Worm (Caenorhabditis elegans) whole organism, L4/young adult: Measurements from ENCODE around the gene C26F1.3.

Experiments used
- W03F9.2 ChIP-seq: fragments of 150-350 bp; optimal IDR thresholded peaks from 2 replicates; lab custom pipeline; 2014; ENCODE audit warnings: missing biosample characterization, missing genetic modification characterization
- dao-5 ChIP-seq: sonication (generic microtip); optimal IDR thresholded peaks from 2 replicates; lab custom pipeline; 2016; ENCODE audit warnings: missing genotype, missing genetic modification characterization, moderate library complexity, missing compliant biosample characterization
- him-1 ChIP-seq: sonication (generic microtip); optimal IDR thresholded peaks from 2 replicates; lab custom pipeline; 2016; ENCODE audit warnings: missing genotype, missing genetic modification reagents, missing genetic modification characterization, missing compliant biosample characterization

The C26F1.3 gene

DNA sequence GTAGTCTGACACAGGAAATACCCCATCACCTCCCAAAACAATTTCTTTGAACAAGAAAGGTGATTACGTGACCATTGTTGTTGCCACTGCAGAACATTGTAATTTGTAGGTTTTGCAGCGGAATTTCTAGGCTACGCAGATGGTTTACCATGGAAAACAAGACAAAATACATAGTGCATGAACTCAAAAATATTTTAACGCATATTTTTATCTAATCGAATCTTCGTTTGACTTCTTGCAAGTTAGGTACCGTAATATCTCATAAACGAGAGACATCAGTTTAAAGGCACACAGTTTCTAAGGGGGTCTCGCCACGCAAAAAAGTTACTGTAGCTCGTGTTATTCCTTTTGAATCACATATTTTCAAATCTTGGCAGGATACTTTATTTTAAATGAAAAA is 1.9 kb downstream of the C26F1.3 start:
- no peak for TF ChIP-seq W03F9.2 (tag; lab: Kevin White, UChicago)
- TF ChIP-seq him-1 (tag; lab: Kevin White, UChicago): no peak
- no peak for TF ChIP-seq dao-5

DNA sequence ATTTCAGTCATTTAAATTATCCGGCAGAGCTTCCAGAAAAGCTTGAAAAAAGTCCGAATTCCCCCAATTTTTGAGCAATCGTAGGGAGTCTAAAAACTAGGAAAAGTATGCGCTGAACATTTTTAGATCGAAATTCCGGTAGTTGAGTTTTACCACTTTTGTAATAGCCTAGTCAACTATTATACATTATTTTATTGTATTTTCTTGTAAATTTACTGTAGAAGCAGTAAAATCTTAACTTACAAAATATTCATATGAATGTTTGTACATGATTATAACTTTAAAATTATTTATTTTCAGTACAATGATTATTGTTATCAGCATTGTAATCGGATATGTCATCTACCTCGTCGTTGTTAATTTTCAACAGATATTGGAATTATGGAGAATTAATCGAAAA is 4.4 kb downstream of the C26F1.3 start, which contains the start of gene cyp-32A1:
Gene cyp-32A1 (plus strand): TSS at position 301 of the 400 bp plus-strand sequence.
- TF ChIP-seq W03F9.2 (tag; lab: Kevin White, UChicago) (no peak), him-1 (tag; lab: Kevin White, UChicago) (no peak), dao-5 (no peak)

DNA sequence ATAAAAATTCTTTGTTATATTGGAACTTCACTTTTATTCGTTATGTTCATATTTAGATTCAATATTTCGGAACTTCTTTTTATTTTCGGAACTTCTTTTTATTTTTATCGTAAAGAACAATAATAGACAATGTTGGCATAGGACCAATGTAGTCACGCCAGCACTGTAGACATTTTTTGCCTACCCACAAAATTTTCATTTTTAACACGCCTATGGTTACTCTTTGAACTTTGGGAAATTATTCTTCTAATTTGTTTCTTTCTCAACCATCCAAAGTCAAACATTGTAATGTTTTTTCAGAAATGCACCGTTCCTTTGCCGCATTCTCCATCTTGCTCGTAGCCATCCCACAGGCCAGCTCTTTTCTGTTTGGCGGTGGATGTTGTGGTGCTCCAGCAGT is 8.0 kb downstream of the C26F1.3 start, which contains the start of gene C26F1.1:
Gene C26F1.1 (plus strand): TSS at position 301 of the 400 bp plus-strand sequence.
- TF ChIP-seq W03F9.2 (tag; lab: Kevin White, UChicago) (no peak), him-1 (tag; lab: Kevin White, UChicago) (no peak), dao-5 (no peak)

DNA sequence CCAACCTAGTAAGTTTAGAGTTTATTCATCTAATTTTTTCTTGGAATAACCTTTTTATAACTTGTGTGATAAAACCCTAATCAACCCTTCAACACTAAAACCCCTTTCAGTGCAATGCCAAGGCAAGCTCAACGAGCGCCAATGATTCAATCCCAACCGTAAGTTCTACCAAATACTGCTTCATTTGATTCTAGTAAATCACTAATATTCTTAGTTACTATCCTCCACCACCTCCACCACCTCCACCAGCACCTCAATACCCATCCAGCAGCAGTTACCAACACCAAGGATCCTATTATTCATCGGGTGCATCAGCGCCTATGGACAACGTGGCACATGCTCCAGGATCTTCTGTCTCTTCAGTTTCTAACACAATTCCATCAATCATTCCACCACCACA is 8.8 kb downstream of the C26F1.3 start:
- no peak for TF ChIP-seq him-1 (tag; lab: Kevin White, UChicago)

DNA sequence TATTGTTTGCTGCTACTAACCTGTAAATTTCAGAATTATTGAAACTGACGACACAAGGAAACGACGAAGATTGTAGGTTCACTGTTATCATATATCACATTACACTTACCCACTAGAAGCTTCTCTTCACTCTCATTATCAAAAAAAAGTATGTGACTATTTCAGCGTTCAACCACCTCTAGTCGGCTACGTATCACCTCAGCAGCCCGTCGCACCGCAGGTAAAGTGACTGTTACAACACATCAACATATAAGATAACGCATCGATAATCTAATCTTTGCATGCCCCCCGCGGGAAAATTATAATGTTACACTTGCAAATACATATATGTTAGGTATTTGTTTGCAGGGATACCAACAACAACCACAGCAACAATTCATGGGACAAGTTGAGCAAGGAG is 9.5 kb downstream of the C26F1.3 start:
- TF ChIP-seq him-1 (tag; lab: Kevin White, UChicago): no peak
- TF ChIP-seq dao-5: no peak
- no peak for TF ChIP-seq W03F9.2 (tag; lab: Kevin White, UChicago)

DNA sequence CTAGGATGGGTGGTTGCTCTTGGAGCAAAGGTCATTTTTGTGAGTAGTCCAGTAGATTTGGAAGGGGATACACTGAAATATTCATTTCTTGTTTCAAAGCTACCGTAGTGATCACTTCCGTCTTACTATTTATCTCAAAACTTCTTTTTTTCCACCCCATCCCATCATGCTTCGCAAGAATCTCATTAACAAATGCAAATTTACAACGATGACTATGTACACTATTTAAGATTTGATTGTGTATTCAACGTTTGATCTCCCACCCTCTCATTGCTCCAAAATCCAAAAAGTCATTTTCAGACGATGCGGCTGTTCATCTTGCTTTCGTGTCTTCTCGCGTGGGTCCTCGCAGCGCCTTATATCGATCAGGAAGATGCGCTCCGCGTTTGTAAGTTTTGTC is 16.0 kb downstream of the C26F1.3 start, which contains the start of gene flp-21:
Gene flp-21 (plus strand): TSS at position 301 of the 400 bp plus-strand sequence.
- TF ChIP-seq dao-5 (no peak), him-1 (tag; lab: Kevin White, UChicago) (no peak), W03F9.2 (tag; lab: Kevin White, UChicago) (no peak)

DNA sequence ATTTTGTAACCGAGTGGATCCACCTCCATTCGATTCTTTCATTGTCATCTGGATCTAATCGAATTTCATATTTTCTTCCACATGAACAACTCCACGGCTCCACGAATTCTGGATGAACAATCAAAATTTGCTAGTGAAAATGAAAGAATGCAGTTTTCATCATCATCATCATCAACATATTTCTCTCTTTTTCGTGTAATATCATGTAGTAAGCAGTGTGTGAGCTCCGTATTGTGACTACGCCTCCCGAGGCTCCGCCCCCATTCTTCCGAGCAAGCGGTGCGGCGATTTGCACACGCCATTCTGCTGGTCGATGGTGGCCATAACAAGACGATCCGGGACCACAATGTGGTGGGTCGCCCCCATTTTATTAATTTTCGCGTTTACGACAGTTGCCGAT is 21.0 kb downstream of the C26F1.3 start, which contains the start of gene ZK742.7:
Gene ZK742.7 (plus strand): TSS at position 301 of the 400 bp plus-strand sequence.
- TF ChIP-seq dao-5 (no peak), W03F9.2 (tag; lab: Kevin White, UChicago) (no peak), him-1 (tag; lab: Kevin White, UChicago) (no peak)

DNA sequence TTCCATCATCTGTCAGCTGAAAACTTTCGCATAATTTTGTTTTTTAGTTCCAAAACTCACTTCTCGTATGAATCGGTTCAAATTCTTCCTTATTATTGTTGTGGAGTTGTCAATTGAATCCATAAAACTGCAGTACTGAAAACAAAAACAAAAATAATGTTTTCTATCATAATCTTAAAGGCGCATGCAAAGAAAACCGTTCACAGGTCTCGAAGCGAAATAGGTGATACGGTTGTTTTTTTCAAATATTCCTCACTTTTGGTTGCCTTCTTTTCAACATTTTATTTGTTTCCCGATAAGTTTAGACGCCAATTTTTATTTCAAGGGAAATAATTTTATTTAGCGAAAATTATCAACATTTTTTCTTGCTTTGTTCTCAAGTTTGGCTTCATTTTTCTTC is 26.5 kb downstream of the C26F1.3 start:
- TF ChIP-seq dao-5 (no peak), him-1 (tag; lab: Kevin White, UChicago) (no peak), W03F9.2 (tag; lab: Kevin White, UChicago) (no peak)

DNA sequence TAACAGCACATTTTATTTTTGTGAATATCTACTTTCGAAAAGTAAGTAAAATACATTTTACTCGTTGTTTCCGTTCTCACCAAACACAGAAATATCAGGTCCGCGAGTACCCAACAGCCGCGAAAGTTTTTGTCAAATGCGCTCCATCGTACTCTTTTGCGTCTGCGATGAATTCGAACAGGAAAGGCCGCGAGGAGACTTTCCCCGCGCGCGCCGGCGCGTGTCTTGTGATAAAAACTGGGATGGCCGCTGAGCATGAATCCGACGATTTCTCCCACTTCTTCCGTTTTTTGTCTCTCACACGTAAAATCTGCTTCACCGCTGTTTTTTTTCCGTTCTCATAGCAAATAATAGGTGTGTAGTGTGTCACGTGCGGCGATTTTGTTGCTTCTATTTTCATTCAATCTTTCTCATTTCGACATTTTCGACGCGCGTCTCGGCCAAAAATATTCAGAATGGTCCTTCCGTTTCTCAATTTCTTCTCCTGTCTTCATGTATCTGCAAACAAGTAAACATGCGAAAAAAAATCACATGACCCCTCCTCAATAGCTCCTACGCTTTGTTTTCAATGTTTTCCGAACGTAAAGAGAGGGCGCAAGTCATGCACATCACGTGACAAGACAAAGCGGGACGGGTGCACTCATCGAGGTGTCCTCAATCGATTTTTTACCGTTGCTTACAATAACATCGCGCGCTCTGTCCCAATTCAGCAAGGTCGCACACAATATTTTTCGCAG is 27.1 kb downstream of the C26F1.3 start, which contains the start of gene uvs-1:
Gene uvs-1 (minus strand): TSS at position 145 of the 737 bp plus-strand sequence.
- no peak for TF ChIP-seq him-1 (tag; lab: Kevin White, UChicago)
- TF ChIP-seq W03F9.2 (tag; lab: Kevin White, UChicago): no peak
- no peak for TF ChIP-seq dao-5

DNA sequence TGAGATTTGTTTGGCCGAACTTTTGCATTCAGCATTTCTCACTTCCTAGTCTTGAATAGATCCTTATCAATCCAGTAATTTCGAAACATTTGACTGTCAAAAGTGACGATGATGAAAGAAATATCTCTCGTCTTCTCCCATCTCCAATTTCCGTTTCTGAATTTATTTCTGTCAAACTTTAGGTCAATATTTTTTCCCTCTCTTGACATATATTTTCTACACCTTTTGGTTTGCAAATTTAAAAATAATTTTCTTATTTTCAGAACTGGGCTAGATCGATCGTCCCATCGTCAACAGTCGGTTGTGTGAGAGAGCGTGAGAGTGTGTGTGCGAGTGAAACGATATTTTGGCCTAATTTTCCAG is 27.7 kb downstream of the C26F1.3 start, which contains the start of gene xpo-1:
Gene xpo-1 (plus strand): TSS at position 264 of the 363 bp plus-strand sequence.
- TF ChIP-seq W03F9.2 (tag; lab: Kevin White, UChicago) (no peak), him-1 (tag; lab: Kevin White, UChicago) (no peak), dao-5 (no peak)

DNA sequence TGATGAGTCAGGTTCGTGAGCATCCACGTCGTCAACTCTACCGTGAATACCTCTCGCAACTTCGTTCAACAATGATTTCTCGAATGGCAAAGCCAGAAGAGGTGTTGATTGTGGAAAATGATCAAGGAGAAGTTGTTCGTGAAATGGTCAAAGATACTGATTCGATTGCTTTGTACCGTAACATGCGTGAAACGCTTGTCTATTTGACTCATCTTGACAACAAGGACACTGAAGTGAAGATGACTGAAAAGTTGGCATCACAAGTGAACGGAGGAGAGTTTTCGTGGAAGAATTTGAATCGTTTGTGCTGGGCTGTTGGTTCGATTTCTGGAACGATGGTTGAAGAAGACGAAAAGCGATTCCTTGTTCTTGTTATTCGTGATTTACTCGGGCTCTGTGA is 29.5 kb downstream of the C26F1.3 start:
- TF ChIP-seq dao-5: no peak
- no peak for TF ChIP-seq him-1 (tag; lab: Kevin White, UChicago)
- no peak for TF ChIP-seq W03F9.2 (tag; lab: Kevin White, UChicago)

DNA sequence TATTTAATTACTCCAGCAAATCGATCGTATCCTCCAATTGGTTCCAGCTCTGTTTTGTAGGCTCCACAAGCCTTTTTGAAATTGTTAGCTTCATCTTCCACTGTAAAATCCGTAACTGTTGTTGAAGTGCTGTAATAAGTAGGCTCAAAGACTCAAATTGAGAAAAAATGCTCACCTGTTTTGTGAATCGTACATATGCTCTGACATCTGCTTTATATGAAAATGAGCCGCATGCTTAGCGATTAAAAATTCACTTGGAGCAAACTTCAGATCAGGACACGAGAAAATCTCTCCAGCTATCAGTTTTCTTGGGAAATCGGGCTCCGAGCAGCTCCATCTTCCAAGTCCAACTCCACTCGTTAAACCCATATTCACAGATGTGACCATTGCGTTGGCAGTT is 31.3 kb downstream of the C26F1.3 start:
- no peak for TF ChIP-seq dao-5
- no peak for TF ChIP-seq him-1 (tag; lab: Kevin White, UChicago)
- no peak for TF ChIP-seq W03F9.2 (tag; lab: Kevin White, UChicago)

DNA sequence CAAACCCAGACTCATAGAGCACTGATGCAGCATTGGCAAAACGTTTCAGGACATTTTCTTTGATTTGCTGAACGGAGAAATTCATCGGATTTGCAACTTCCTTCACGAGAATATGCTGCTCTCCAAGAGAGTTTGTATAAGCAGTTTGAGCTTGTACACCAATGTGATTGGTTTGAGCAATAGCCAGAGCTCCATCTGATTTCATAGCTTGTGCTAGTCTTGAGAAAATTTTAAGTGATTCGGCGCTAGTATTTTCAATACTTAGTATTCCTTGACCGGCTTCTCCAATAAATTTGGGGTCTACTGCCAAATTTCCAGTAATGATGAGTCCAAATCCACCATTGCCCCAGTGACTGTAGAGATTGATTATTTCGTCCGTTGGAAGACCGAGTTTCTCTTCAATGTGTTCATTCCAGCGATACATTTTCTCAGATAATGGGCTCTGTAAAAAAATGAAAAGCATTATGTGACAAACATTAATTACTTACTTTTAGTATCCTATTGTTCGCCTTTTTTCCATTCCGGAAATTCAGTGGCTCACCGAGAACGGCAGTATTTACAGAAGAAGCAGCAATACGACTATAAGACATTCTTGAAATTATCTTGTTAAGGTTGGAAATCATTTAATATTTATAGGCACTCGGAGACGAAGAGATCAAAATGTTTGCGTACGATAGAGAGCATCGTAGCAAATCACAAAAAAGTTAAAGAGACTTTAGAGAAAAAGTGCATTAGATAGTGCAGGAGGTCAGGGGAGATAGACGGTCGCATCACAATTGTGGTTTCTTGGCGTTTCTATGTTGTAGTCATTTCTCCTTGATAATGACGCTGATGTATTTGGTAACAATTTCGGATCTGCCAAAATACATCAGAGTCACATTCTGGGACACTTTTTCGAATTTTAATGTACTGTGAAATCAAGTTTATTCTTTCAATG is 32.5 kb downstream of the C26F1.3 start, which contains the start of gene ZK742.3:
Gene ZK742.3 (minus strand): TSS at position 593 of the 937 bp plus-strand sequence.
- no peak for TF ChIP-seq dao-5
- TF ChIP-seq him-1 (tag; lab: Kevin White, UChicago): no peak
- no peak for TF ChIP-seq W03F9.2 (tag; lab: Kevin White, UChicago)
